Worm (Caenorhabditis elegans) whole organism, L4 larva: Measurements from ENCODE around the gene nhr-186.

ENCODE experiments used
- F26F4.8 ChIP-seq: fragments of 200-800 bp; sonication (Bioruptor generic); conservative IDR thresholded peaks from 2 replicates; pipeline ENCODE4 v1.3.6; 2022; ENCODE audit warnings: missing genetic modification characterization, missing compliant biosample characterization
- F49E8.2 ChIP-seq: sonication (generic microtip); optimal IDR thresholded peaks from 2 replicates; lab custom pipeline; 2016; ENCODE audit warnings: missing compliant biosample characterization, mild to moderate bottlenecking, missing genetic modification characterization, borderline replicate concordance
- R02D3.7 ChIP-seq: fragments of 150-350 bp; sonication (generic microtip); optimal IDR thresholded peaks from 3 replicates; lab custom pipeline; 2014; ENCODE audit warnings: missing biosample characterization, missing genetic modification characterization
- T20F7.1 ChIP-seq: fragments of 200-800 bp; sonication (Bioruptor generic); optimal IDR thresholded peaks from 2 replicates; lab custom pipeline; 2018; ENCODE audit warnings: mild to moderate bottlenecking, missing genetic modification characterization, missing compliant biosample characterization
- T26A8.4 ChIP-seq: fragments of 200-800 bp; sonication (Bioruptor generic); IDR thresholded peaks from 2 replicates; pipeline ENCODE4 v1.3.6; 2022; ENCODE audit warnings: missing genetic modification characterization, missing compliant biosample characterization
- Y48G9A.11 ChIP-seq: fragments of 200-800 bp; sonication (Bioruptor generic); IDR thresholded peaks from 2 replicates; pipeline ENCODE4 v1.3.6; 2022; ENCODE audit warnings: missing genetic modification reagents, missing genetic modification characterization, missing compliant biosample characterization
- ama-1 ChIP-seq: fragments of 150-350 bp; optimal IDR thresholded peaks from 2 replicates; lab custom pipeline; 2014; ENCODE audit warnings: inconsistent platforms, mixed read lengths
- attf-4 ChIP-seq: sonication (generic microtip); optimal IDR thresholded peaks from 3 replicates; lab custom pipeline; 2017; ENCODE audit warnings: missing biosample characterization, missing genetic modification characterization
- ceh-20 ChIP-seq: fragments of 200-800 bp; sonication (Bioruptor generic); IDR thresholded peaks from 2 replicates; pipeline ENCODE4 v1.3.6; 2022; ENCODE audit warnings: missing genetic modification reagents, missing genetic modification characterization, missing compliant biosample characterization
- ceh-32 ChIP-seq: sonication (generic microtip); optimal IDR thresholded peaks from 2 replicates; lab custom pipeline; 2016; ENCODE audit warnings: mild to moderate bottlenecking, missing genetic modification characterization, missing compliant biosample characterization; ENCODE audit not compliant: poor library complexity
- daf-12 ChIP-seq: fragments of 150-350 bp; optimal IDR thresholded peaks from 2 replicates; lab custom pipeline; 2014; ENCODE audit warnings: missing biosample characterization, missing genetic modification reagents, missing genetic modification characterization
- daf-19 ChIP-seq: fragments of 200-800 bp; sonication (Bioruptor generic); conservative IDR thresholded peaks from 2 replicates; pipeline ENCODE4 v1.3.6; 2022; ENCODE audit warnings: missing genetic modification characterization, missing compliant biosample characterization
- dmd-6 ChIP-seq: fragments of 200-800 bp; sonication (Bioruptor generic); IDR thresholded peaks from 2 replicates; pipeline ENCODE4 v1.3.6; 2022; ENCODE audit warnings: missing genetic modification reagents, missing genetic modification characterization, missing compliant biosample characterization
- dmd-8 ChIP-seq: fragments of 200-800 bp; sonication (Bioruptor generic); IDR thresholded peaks from 2 replicates; pipeline ENCODE4 v1.3.6; 2022; ENCODE audit warnings: missing genetic modification characterization, missing compliant biosample characterization
- fkh-10 ChIP-seq: fragments of 150-350 bp; optimal IDR thresholded peaks from 2 replicates; lab custom pipeline; 2014; ENCODE audit warnings: missing biosample characterization, missing genetic modification reagents, missing genetic modification characterization
- hif-1 ChIP-seq, 2 experiments: sonication (generic microtip); optimal IDR thresholded peaks; 2 replicates each; lab custom pipeline; 2016 to 2017; ENCODE audit warnings: missing compliant biosample characterization in 2 of 2, missing genetic modification characterization in 2 of 2, missing genetic modification reagents in 2 of 2, missing genotype in 2 of 2, mild to moderate bottlenecking in 1 of 2
- hlh-11 ChIP-seq: fragments of 200-800 bp; sonication (Bioruptor generic); optimal IDR thresholded peaks from 2 replicates; lab custom pipeline; 2018; ENCODE audit warnings: mild to moderate bottlenecking, missing genetic modification characterization, missing compliant biosample characterization
- hlh-30 ChIP-seq: sonication (generic microtip); optimal IDR thresholded peaks from 2 replicates; lab custom pipeline; 2017; ENCODE audit warnings: antibody characterized with exemption, mild to moderate bottlenecking, missing genetic modification characterization, missing compliant biosample characterization; ENCODE audit not compliant: insufficient read depth
- lin-1 ChIP-seq: fragments of 200-800 bp; sonication (Bioruptor generic); IDR thresholded peaks from 2 replicates; pipeline ENCODE4 v1.3.6; 2022; ENCODE audit warnings: missing genetic modification reagents, missing genetic modification characterization, missing compliant biosample characterization
- lin-13 ChIP-seq: fragments of 150-350 bp; optimal IDR thresholded peaks from 2 replicates; lab custom pipeline; 2014; ENCODE audit warnings: missing biosample characterization, missing genetic modification reagents, missing genetic modification characterization
- lin-39 ChIP-seq: fragments of 150-350 bp; optimal IDR thresholded peaks from 2 replicates; lab custom pipeline; 2014; ENCODE audit warnings: missing biosample characterization, missing genetic modification reagents, missing genetic modification characterization
- mdt-29 ChIP-seq: fragments of 200-800 bp; sonication (Bioruptor generic); IDR thresholded peaks from 2 replicates; pipeline ENCODE4 v1.3.6; 2022; ENCODE audit warnings: missing genetic modification reagents, missing genetic modification characterization, missing compliant biosample characterization
- mes-2 ChIP-seq: sonication (generic microtip); optimal IDR thresholded peaks from 2 replicates; lab custom pipeline; 2016; ENCODE audit warnings: missing genotype, mild to moderate bottlenecking, missing genetic modification characterization, missing compliant biosample characterization; ENCODE audit not compliant: poor library complexity, severe bottlenecking
- mxl-2 ChIP-seq: fragments of 200-800 bp; sonication (Bioruptor generic); conservative IDR thresholded peaks from 2 replicates; pipeline ENCODE4 v1.3.6; 2022; ENCODE audit warnings: missing genetic modification reagents, missing genetic modification characterization, missing compliant biosample characterization
- nhr-11 ChIP-seq: fragments of 150-350 bp; optimal IDR thresholded peaks from 2 replicates; lab custom pipeline; 2014; ENCODE audit warnings: missing biosample characterization, missing genetic modification characterization
- nhr-28 ChIP-seq: fragments of 150-350 bp; optimal IDR thresholded peaks from 2 replicates; lab custom pipeline; 2014; ENCODE audit warnings: missing biosample characterization, missing genetic modification characterization
- nhr-41 ChIP-seq: fragments of 200-800 bp; sonication (Bioruptor generic); IDR thresholded peaks from 2 replicates; pipeline ENCODE4 v1.3.6; 2022; ENCODE audit warnings: missing genetic modification reagents, missing genetic modification characterization, missing compliant biosample characterization
- nhr-77 ChIP-seq: fragments of 150-350 bp; optimal IDR thresholded peaks from 2 replicates; lab custom pipeline; 2014; ENCODE audit warnings: missing biosample characterization, missing genetic modification characterization
- pha-4 ChIP-seq, 2 experiments: fragments of 150-350 bp in 1 of 2; fragments of 200-800 bp in 1 of 2; sonication (Bioruptor generic) in 1 of 2; IDR thresholded peaks in 1 of 2; optimal IDR thresholded peaks in 1 of 2; 2 replicates each; pipeline versions ENCODE4 v1.3.6 to Lab custom; 2014 to 2022; ENCODE audit warnings: missing genetic modification characterization in 2 of 2, missing genetic modification reagents in 2 of 2, missing biosample characterization in 1 of 2, missing compliant biosample characterization in 1 of 2
- pqm-1 ChIP-seq: sonication (generic microtip); optimal IDR thresholded peaks from 2 replicates; lab custom pipeline; 2017; ENCODE audit warnings: missing biosample characterization, missing genetic modification characterization
- set-16 ChIP-seq: fragments of 200-800 bp; sonication (Bioruptor generic); IDR thresholded peaks from 2 replicates; pipeline ENCODE4 v1.3.6; 2022; ENCODE audit warnings: missing genetic modification reagents, missing genetic modification characterization, missing compliant biosample characterization
- tag-97 ChIP-seq: fragments of 200-800 bp; sonication (Bioruptor generic); IDR thresholded peaks from 2 replicates; pipeline ENCODE4 v1.3.6; 2022; ENCODE audit warnings: missing genetic modification characterization, missing compliant biosample characterization
- unc-62 ChIP-seq, 3 experiments: fragments of 150-350 bp in 1 of 3; sonication (generic microtip); optimal IDR thresholded peaks in 2 of 3; peaks in 1 of 3; 1 replicate in 1 of 3; 2 replicates in 2 of 3; lab custom pipeline; 2014 to 2017; ENCODE audit warnings: missing biosample characterization in 3 of 3, missing genetic modification characterization in 3 of 3, missing genetic modification reagents in 3 of 3, missing genotype in 1 of 3
- vab-7 ChIP-seq: fragments of 200-800 bp; sonication (Bioruptor generic); IDR thresholded peaks from 2 replicates; pipeline ENCODE4 v1.3.6; 2022; ENCODE audit warnings: missing genetic modification reagents, missing genetic modification characterization, missing compliant biosample characterization
- zip-11 ChIP-seq: fragments of 200-800 bp; sonication (Bioruptor generic); IDR thresholded peaks from 2 replicates; pipeline ENCODE4 v1.3.6; 2022; ENCODE audit warnings: missing genetic modification characterization, missing compliant biosample characterization

nhr-186 gene

ce11 chrV:3862851-3863250, 8.1 kb upstream of the nhr-186 start, which contains the start of gene nhr-187:
Gene nhr-187, minus strand, starts transcription at chrV:3862951.
- TF ChIP-seq vab-7 (no peak), unc-62 (GFP tag; optimal IDR thresholded peaks at IDR 0.05 in 1 of 2; lab: Kevin White, UChicago) (peak in 1 of 2 experiments; percentile 25), unc-62 (tag; optimal IDR thresholded peaks at IDR 0.05; lab: Kevin White, UChicago) (no peak), F26F4.8 (GFP tag; lab: Robert Waterston, UW) (no peak), fkh-10 (no peak)
- TF ChIP-seq, all 104 proteins: peak for 1

ce11 chrV:3860123-3860522, 5.4 kb upstream of the nhr-186 start, which contains the start of gene nhr-189:
Gene nhr-189, minus strand, starts transcription at chrV:3860243.
- TF ChIP-seq daf-12 (tag; lab: Kevin White, UChicago) (no peak), R02D3.7 (no peak), hlh-11 (tag; lab: Kevin White, UChicago) (no peak), zip-11 (GFP tag; lab: Robert Waterston, UW) (no peak), lin-39 (tag; lab: Kevin White, UChicago) (no peak), T26A8.4 (GFP tag; lab: Robert Waterston, UW) (no peak), attf-4 (tag; lab: Kevin White, UChicago) (no peak), F49E8.2 (tag; lab: Kevin White, UChicago) (no peak), ceh-20 (GFP tag; lab: Robert Waterston, UW) (no peak)

ce11 chrV:3857778-3858177, 3.0 kb upstream of the nhr-186 start, which contains the start of gene nhr-188:
Gene nhr-188, minus strand, starts transcription at chrV:3857861.
- TF ChIP-seq set-16 (GFP tag; lab: Robert Waterston, UW) (no peak), hif-1 (tag; optimal IDR thresholded peaks at IDR 0.05; lab: Kevin White, UChicago) (no peak), nhr-41 (no peak), ceh-32 (no peak), zip-11 (GFP tag; lab: Robert Waterston, UW) (no peak), daf-19 (no peak), lin-13 (no peak), mes-2 (tag; lab: Kevin White, UChicago) (no peak), T20F7.1 (GFP tag; lab: Kevin White, UChicago) (no peak), vab-7 (no peak)

ce11 chrV:3855916-3856315, 1.2 kb upstream of the nhr-186 start:
- TF ChIP-seq ceh-20 (GFP tag; lab: Robert Waterston, UW) (no peak), nhr-77 (tag; lab: Kevin White, UChicago) (no peak), nhr-11 (tag; lab: Kevin White, UChicago) (peak; percentile 8), Y48G9A.11 (GFP tag; lab: Robert Waterston, UW) (no peak)
- TF ChIP-seq, all 104 proteins: peak for 1

ce11 chrV:3851760-3852159, 3.0 kb downstream of the nhr-186 start:
- TF ChIP-seq T20F7.1 (GFP tag; lab: Kevin White, UChicago): peak; percentile 14
- TF ChIP-seq daf-12 (tag; lab: Kevin White, UChicago): no peak
- peak; percentile 67 for TF ChIP-seq pqm-1
- TF ChIP-seq hlh-30 (tag; lab: Kevin White, UChicago): peak; percentile 1
- TF ChIP-seq ama-1 (lab: Kevin White, UChicago): no peak
- TF ChIP-seq tag-97 (GFP tag; lab: Robert Waterston, UW): no peak
- no peak for TF ChIP-seq lin-1 (GFP tag; lab: Robert Waterston, UW)
- TF ChIP-seq nhr-28 (tag; lab: Kevin White, UChicago): peak; percentile 86
- no peak for TF ChIP-seq mdt-29
- TF ChIP-seq dmd-8 (GFP tag; lab: Robert Waterston, UW): no peak
- TF ChIP-seq pha-4 (GFP tag; IDR thresholded peaks at IDR 0.05; lab: Robert Waterston, UW): no peak
- TF ChIP-seq pha-4 (tag; optimal IDR thresholded peaks at IDR 0.05; lab: Kevin White, UChicago): no peak
- TF ChIP-seq mxl-2 (GFP tag; lab: Robert Waterston, UW): no peak
- TF ChIP-seq dmd-6 (GFP tag; lab: Robert Waterston, UW): peak; percentile 80
- TF ChIP-seq nhr-77 (tag; lab: Kevin White, UChicago): peak; percentile 67
